Worm (Caenorhabditis elegans) whole organism, early embryonic: Measurements from ENCODE around the gene F44B9.10.

Experiments
- aly-1 ChIP-seq: sonication (generic microtip); optimal IDR thresholded peaks from 2 replicates; lab custom pipeline; 2016; ENCODE audit warnings: missing genetic modification characterization, missing compliant biosample characterization
- ama-1 ChIP-seq: fragments of 150-350 bp; optimal IDR thresholded peaks from 2 replicates; lab custom pipeline; 2014
- ceh-13 ChIP-seq: fragments of 200-800 bp; sonication (Bioruptor generic); optimal IDR thresholded peaks from 2 replicates; lab custom pipeline; 2018; ENCODE audit warnings: mild to moderate bottlenecking, missing genetic modification characterization, missing compliant biosample characterization
- hmg-4 ChIP-seq: fragments of 200-800 bp; sonication (Bioruptor generic); optimal IDR thresholded peaks from 2 replicates; lab custom pipeline; 2018; ENCODE audit warnings: mild to moderate bottlenecking, missing genetic modification characterization, missing compliant biosample characterization
- tbx-11 ChIP-seq: fragments of 200-800 bp; sonication (Bioruptor generic); IDR thresholded peaks from 2 replicates; pipeline ENCODE4 v1.3.6; 2022; ENCODE audit warnings: missing genetic modification characterization, missing compliant biosample characterization

- TF ChIP-seq aly-1 (tag; lab: Kevin White, UChicago) (no peak), hmg-4 (no peak), ama-1 (lab: Kevin White, UChicago) (no peak), ceh-13 (no peak), tbx-11 (no peak)
Measured at ce11 chrIII:8045734-8046133, 12.3 kb upstream of the F44B9.10 start, which contains the start of gene K12H4.3.
